Fruit fly (Drosophila melanogaster) S2 (cell line): ENCODE measurements around the gene hid.

Experiments
- CG8478 ChIP-seq: fragments of >200 bp; optimal IDR thresholded peaks from 2 replicates; lab custom pipeline; 2018
- CTCF ChIP-seq, 2 experiments: fragments of >200 bp; optimal IDR thresholded peaks; 2 replicates each; lab custom pipeline; 2018

- TF ChIP-seq CTCF (optimal IDR thresholded peaks at IDR 0.05; lab: Kevin White, UChicago) = no peak
- no peak for TF ChIP-seq CG8478
Observed at dm6 chr3L:18186779-18187178, 1.3 kb upstream of the hid start.
